Comparison of ENCODE assay signal across 5 worm cellular contexts in the genomic region with DNA sequence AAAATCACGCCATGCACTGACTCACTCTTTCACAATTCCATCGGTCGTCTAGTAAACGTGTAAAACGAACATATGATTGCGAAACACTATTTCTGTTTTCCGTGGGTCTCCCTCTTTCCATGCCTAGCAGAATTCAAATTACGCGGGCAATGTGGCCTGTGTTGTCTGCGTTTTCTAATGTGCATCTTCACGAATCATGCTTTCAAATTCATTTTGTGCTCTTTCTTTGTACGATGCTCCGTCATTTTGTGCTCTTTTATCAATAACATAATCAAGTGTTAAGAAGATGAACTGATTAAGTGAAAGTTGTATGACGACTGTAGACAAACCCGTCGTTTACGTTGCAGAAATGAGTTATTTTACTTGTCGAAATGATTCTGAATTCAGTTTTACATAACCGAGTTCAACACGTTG.
TF ChIP-seq lines count a peak whose summit lies in the region.

No protein-coding gene starts in this region.

TF ChIP-seq in whole organism, L1 larva, 84 proteins besides CTCF, POLR2A, EP300 and RAD21 (continued from another document):
- TF ChIP-seq isw-1 (GFP tag; IDR thresholded peaks at IDR 0.05; lab: Robert Waterston, UW): peak; percentile 17; the same call in 1 of the 2 replicates
- peak; percentile 82 for TF ChIP-seq skn-1 (tag; optimal IDR thresholded peaks at IDR 0.05; lab: Kevin White, UChicago)
- TF ChIP-seq swsn-7 (tag; optimal IDR thresholded peaks at IDR 0.05; lab: Kevin White, UChicago): peak; percentile 3
- peak in 1 of 2 experiments; percentile 47 for TF ChIP-seq lsy-2 (tag; optimal IDR thresholded peaks at IDR 0.05; lab: Kevin White, UChicago)
- no peak for TF ChIP-seq rnt-1 (tag; optimal IDR thresholded peaks at IDR 0.05; lab: Kevin White, UChicago)
- no peak for TF ChIP-seq nhr-47 (tag; optimal IDR thresholded peaks at IDR 0.05; lab: Kevin White, UChicago)
- TF ChIP-seq lin-14 (GFP tag; optimal IDR thresholded peaks at IDR 0.05; lab: Kevin White, UChicago): peak; percentile 68
- peak; percentile 45 for TF ChIP-seq mep-1 (tag; optimal IDR thresholded peaks at IDR 0.05; lab: Kevin White, UChicago)
- no peak for TF ChIP-seq fos-1 (tag; optimal IDR thresholded peaks at IDR 0.05; lab: Kevin White, UChicago)
- peak; percentile 16 for TF ChIP-seq nhr-20 (tag; optimal IDR thresholded peaks at IDR 0.05; lab: Kevin White, UChicago)
- TF ChIP-seq efl-1 (optimal IDR thresholded peaks at IDR 0.05; lab: Kevin White, UChicago): peak; percentile 37 to 54
- peak; percentile 62 to 92 for TF ChIP-seq efl-1 (GFP tag; optimal IDR thresholded peaks at IDR 0.05 in 1 of 2; lab: Kevin White, UChicago)
- TF ChIP-seq elt-2 (tag; optimal IDR thresholded peaks at IDR 0.05; lab: Kevin White, UChicago): peak; percentile 83
- TF ChIP-seq nhr-84 (tag; optimal IDR thresholded peaks at IDR 0.05; lab: Kevin White, UChicago): no peak
- TF ChIP-seq dpl-1 (GFP tag; optimal IDR thresholded peaks at IDR 0.05; lab: Kevin White, UChicago): peak; percentile 39 to 66 (median 52)
- peak; percentile 10 for TF ChIP-seq jun-1 (tag; optimal IDR thresholded peaks at IDR 0.05; lab: Kevin White, UChicago)
- TF ChIP-seq xbp-1 (tag; optimal IDR thresholded peaks at IDR 0.05; lab: Kevin White, UChicago): peak; percentile 77
- peak in 1 of 3 experiments; percentile 57 for TF ChIP-seq ceh-82 (tag; optimal IDR thresholded peaks at IDR 0.05; lab: Kevin White, UChicago)
- peak; percentile 53 for TF ChIP-seq blmp-1 (tag; optimal IDR thresholded peaks at IDR 0.05; lab: Kevin White, UChicago)
- no peak for TF ChIP-seq pag-3 (tag; optimal IDR thresholded peaks at IDR 0.05; lab: Kevin White, UChicago; ENCODE audit: borderline replicate concordance, insufficient read depth)
- TF ChIP-seq unc-130 (tag; optimal IDR thresholded peaks at IDR 0.05; lab: Kevin White, UChicago): no peak
- TF ChIP-seq egl-27 (tag; optimal IDR thresholded peaks at IDR 0.05; lab: Kevin White, UChicago): peak in 1 of 2 experiments; percentile 23
- TF ChIP-seq nhr-28 (tag; optimal IDR thresholded peaks at IDR 0.05; lab: Kevin White, UChicago): no peak
TF ChIP-seq in whole organism, L1 larva: peak in this region for 22.

TF ChIP-seq in whole organism, L2 larva, 48 proteins besides CTCF, POLR2A, EP300 and RAD21 (continued from another document):
- TF ChIP-seq nhr-77 (tag; optimal IDR thresholded peaks at IDR 0.05; lab: Kevin White, UChicago) (no peak), nhr-129 (tag; optimal IDR thresholded peaks at IDR 0.05; lab: Kevin White, UChicago) (peak; percentile 76), peb-1 (tag; optimal IDR thresholded peaks at IDR 0.05; lab: Kevin White, UChicago) (no peak), F13H6.1 (tag; optimal IDR thresholded peaks at IDR 0.05; lab: Kevin White, UChicago) (peak; percentile 51), unc-39 (tag; optimal IDR thresholded peaks at IDR 0.05; lab: Kevin White, UChicago) (no peak), unc-55 (GFP tag; optimal IDR thresholded peaks at IDR 0.05; lab: Kevin White, UChicago) (peak; percentile 57), mdl-1 (tag; optimal IDR thresholded peaks at IDR 0.05; lab: Kevin White, UChicago) (peak in 1 of 2 experiments; percentile 21), fos-1 (tag; optimal IDR thresholded peaks at IDR 0.05; lab: Kevin White, UChicago) (peak; percentile 95), sma-9 (GFP tag; optimal IDR thresholded peaks at IDR 0.05; lab: Kevin White, UChicago) (peak; percentile 73), sma-9 (tag; optimal IDR thresholded peaks at IDR 0.05; lab: Kevin White, UChicago) (no peak), zag-1 (tag; optimal IDR thresholded peaks at IDR 0.05; lab: Kevin White, UChicago) (no peak)

TF ChIP-seq in whole organism, L3 larva, 47 proteins besides CTCF, POLR2A, EP300 and RAD21 (continued from another document):
- TF ChIP-seq ceh-28 (tag; optimal IDR thresholded peaks at IDR 0.05; lab: Kevin White, UChicago) (peak; percentile 38), nhr-28 (tag; optimal IDR thresholded peaks at IDR 0.05; lab: Kevin White, UChicago) (no peak), lin-15B (tag; optimal IDR thresholded peaks at IDR 0.05; lab: Kevin White, UChicago) (peak; percentile 42), nfya-1 (tag; optimal IDR thresholded peaks at IDR 0.05; lab: Kevin White, UChicago; ENCODE audit: insufficient read depth) (peak; percentile 50), nhr-25 (tag; optimal IDR thresholded peaks at IDR 0.05; lab: Kevin White, UChicago) (no peak), aly-2 (tag; optimal IDR thresholded peaks at IDR 0.05; lab: Kevin White, UChicago) (no peak), ama-1 (optimal IDR thresholded peaks at IDR 0.05; lab: Kevin White, UChicago) (no peak), nhr-23 (tag; optimal IDR thresholded peaks at IDR 0.05; lab: Kevin White, UChicago) (no peak), ceh-9 (tag; optimal IDR thresholded peaks at IDR 0.05; lab: Kevin White, UChicago) (no peak), elt-1 (tag; optimal IDR thresholded peaks at IDR 0.05; lab: Kevin White, UChicago) (no peak), nhr-43 (tag; optimal IDR thresholded peaks at IDR 0.05; lab: Kevin White, UChicago; ENCODE audit: poor library complexity, severe bottlenecking) (no peak), daf-12 (tag; optimal IDR thresholded peaks at IDR 0.05; lab: Kevin White, UChicago) (no peak), ztf-11 (tag; optimal IDR thresholded peaks at IDR 0.05; lab: Kevin White, UChicago) (no peak), elt-2 (tag; optimal IDR thresholded peaks at IDR 0.05; lab: Kevin White, UChicago) (peak; percentile 97), sea-2 (GFP tag; optimal IDR thresholded peaks at IDR 0.05; lab: Kevin White, UChicago) (no peak), ceh-16 (tag; optimal IDR thresholded peaks at IDR 0.05; lab: Kevin White, UChicago) (no peak), nhr-12 (tag; optimal IDR thresholded peaks at IDR 0.05; lab: Kevin White, UChicago) (no peak), nhr-11 (tag; optimal IDR thresholded peaks at IDR 0.05; lab: Kevin White, UChicago) (no peak), R02D3.7 (tag; optimal IDR thresholded peaks at IDR 0.05; lab: Kevin White, UChicago) (no peak), egl-27 (tag; optimal IDR thresholded peaks at IDR 0.05; lab: Kevin White, UChicago) (no peak), lin-39 (tag; optimal IDR thresholded peaks at IDR 0.05; lab: Kevin White, UChicago) (peak; percentile 5), fkh-2 (tag; optimal IDR thresholded peaks at IDR 0.05; lab: Kevin White, UChicago) (no peak), pha-4 (tag; optimal IDR thresholded peaks at IDR 0.05; lab: Kevin White, UChicago) (peak; percentile 70), nhr-237 (tag; optimal IDR thresholded peaks at IDR 0.05; lab: Kevin White, UChicago) (no peak), snpc-4 (tag; optimal IDR thresholded peaks at IDR 0.05; lab: Kevin White, UChicago) (peak; percentile 37), mdl-1 (tag; optimal IDR thresholded peaks at IDR 0.05; lab: Kevin White, UChicago) (peak; percentile 58), pqm-1 (tag; optimal IDR thresholded peaks at IDR 0.05; lab: Kevin White, UChicago) (peak; percentile 97), unc-62 (GFP tag; optimal IDR thresholded peaks at IDR 0.05; lab: Kevin White, UChicago) (no peak), skn-1 (tag; optimal IDR thresholded peaks at IDR 0.05; lab: Kevin White, UChicago) (peak; percentile 72), fkh-10 (GFP tag; optimal IDR thresholded peaks at IDR 0.05; lab: Kevin White, UChicago) (no peak), fos-1 (tag; optimal IDR thresholded peaks at IDR 0.05; lab: Kevin White, UChicago) (peak; percentile 18), lsy-12 (tag; optimal IDR thresholded peaks at IDR 0.05; lab: Kevin White, UChicago) (peak; percentile 27), mml-1 (tag; optimal IDR thresholded peaks at IDR 0.05; lab: Kevin White, UChicago) (no peak)

TF ChIP-seq in whole organism, L4 larva, 104 proteins besides CTCF, POLR2A, EP300 and RAD21 (continued from another document):
- TF ChIP-seq unc-62 (GFP tag; optimal IDR thresholded peaks at IDR 0.05 in 1 of 2; lab: Kevin White, UChicago) (peak in 1 of 2 experiments; percentile 38), unc-62 (tag; optimal IDR thresholded peaks at IDR 0.05; lab: Kevin White, UChicago) (no peak), lin-13 (GFP tag; optimal IDR thresholded peaks at IDR 0.05; lab: Kevin White, UChicago) (peak; percentile 49), F44E2.7 (GFP tag; IDR thresholded peaks at IDR 0.05; lab: Robert Waterston, UW) (no peak), ctbp-1 (GFP tag; IDR thresholded peaks at IDR 0.05; lab: Robert Waterston, UW) (no peak), nhr-77 (tag; optimal IDR thresholded peaks at IDR 0.05; lab: Kevin White, UChicago) (peak; percentile 2), rbr-2 (tag; optimal IDR thresholded peaks at IDR 0.05; lab: Kevin White, UChicago) (peak; percentile 19), lin-38 (GFP tag; IDR thresholded peaks at IDR 0.05; lab: Robert Waterston, UW) (peak; percentile 26), aly-2 (tag; optimal IDR thresholded peaks at IDR 0.05; lab: Kevin White, UChicago) (no peak), mep-1 (tag; optimal IDR thresholded peaks at IDR 0.05; lab: Kevin White, UChicago) (peak; percentile 66), T20F7.1 (GFP tag; optimal IDR thresholded peaks at IDR 0.05; lab: Kevin White, UChicago) (peak; percentile 63), hif-1 (tag; optimal IDR thresholded peaks at IDR 0.05; lab: Kevin White, UChicago) (peak in 1 of 2 experiments; percentile 63), dve-1 (tag; optimal IDR thresholded peaks at IDR 0.05; lab: Kevin White, UChicago; ENCODE audit: insufficient read depth) (peak; percentile 72), saeg-2 (GFP tag; IDR thresholded peaks at IDR 0.05; lab: Robert Waterston, UW) (peak; percentile 58; the same call in 1 of the 2 replicates), mes-2 (tag; optimal IDR thresholded peaks at IDR 0.05; lab: Kevin White, UChicago; ENCODE audit: poor library complexity, severe bottlenecking) (peak; percentile 63), nhr-28 (tag; optimal IDR thresholded peaks at IDR 0.05; lab: Kevin White, UChicago) (peak; percentile 87), gei-8 (GFP tag; optimal IDR thresholded peaks at IDR 0.05; lab: Kevin White, UChicago) (peak; percentile 53), php-3 (GFP tag; IDR thresholded peaks at IDR 0.05; lab: Robert Waterston, UW) (peak; percentile 52), hmg-1.1 (GFP tag; IDR thresholded peaks at IDR 0.05; lab: Robert Waterston, UW) (peak; percentile 8; the same call in 1 of the 2 replicates), nhr-76 (tag; optimal IDR thresholded peaks at IDR 0.05; lab: Kevin White, UChicago) (no peak), nhr-102 (tag; optimal IDR thresholded peaks at IDR 0.05; lab: Kevin White, UChicago) (peak; percentile 77), dpl-1 (GFP tag; optimal IDR thresholded peaks at IDR 0.05; lab: Kevin White, UChicago) (peak; percentile 69), mxl-3 (GFP tag; optimal IDR thresholded peaks at IDR 0.05; lab: Kevin White, UChicago) (peak; percentile 67), nhr-11 (tag; optimal IDR thresholded peaks at IDR 0.05; lab: Kevin White, UChicago) (peak; percentile 35), F26F4.8 (GFP tag; conservative IDR thresholded peaks at IDR 0.05; lab: Robert Waterston, UW) (no peak), nhr-6 (tag; optimal IDR thresholded peaks at IDR 0.05; lab: Kevin White, UChicago) (peak; percentile 58), pha-4 (GFP tag; IDR thresholded peaks at IDR 0.05; lab: Robert Waterston, UW) (no peak), pha-4 (tag; optimal IDR thresholded peaks at IDR 0.05; lab: Kevin White, UChicago) (peak; percentile 9), hlh-11 (tag; optimal IDR thresholded peaks at IDR 0.05; lab: Kevin White, UChicago) (peak; percentile 89), T26A8.4 (GFP tag; IDR thresholded peaks at IDR 0.05; lab: Robert Waterston, UW) (no peak), hlh-30 (tag; optimal IDR thresholded peaks at IDR 0.05; lab: Kevin White, UChicago; ENCODE audit: insufficient read depth) (peak; percentile 68)

TF ChIP-seq in whole organism, young adult, 124 proteins besides CTCF, POLR2A, EP300 and RAD21 (continued from another document):
- TF ChIP-seq nfyb-1 (GFP tag; IDR thresholded peaks at IDR 0.05; lab: Robert Waterston, UW) (0 out of 2 replicates have a peak, but pooled peaks have one; percentile 55), T26A5.8 (tag; optimal IDR thresholded peaks at IDR 0.05; lab: Kevin White, UChicago) (no peak), repo-1 (tag; optimal IDR thresholded peaks at IDR 0.05; lab: Kevin White, UChicago) (no peak), unc-62 (GFP tag; optimal IDR thresholded peaks at IDR 0.05; lab: Kevin White, UChicago) (no peak), rpc-1 (optimal IDR thresholded peaks at IDR 0.05; lab: Kevin White, UChicago) (no peak), rpc-1 (tag; optimal IDR thresholded peaks at IDR 0.05; lab: Kevin White, UChicago) (no peak), lin-26 (GFP tag; IDR thresholded peaks at IDR 0.05; lab: Robert Waterston, UW) (no peak), Y53G8AR.9 (GFP tag; conservative IDR thresholded peaks at IDR 0.05; lab: Robert Waterston, UW) (no peak), lin-40 (tag; optimal IDR thresholded peaks at IDR 0.05; lab: Kevin White, UChicago) (peak; percentile 15), dpff-1 (tag; optimal IDR thresholded peaks at IDR 0.05; lab: Kevin White, UChicago) (no peak), ets-4 (GFP tag; optimal IDR thresholded peaks at IDR 0.05; lab: Kevin White, UChicago) (peak; percentile 87), nhr-179 (tag; optimal IDR thresholded peaks at IDR 0.05; lab: Kevin White, UChicago) (no peak), lin-35 (GFP tag; optimal IDR thresholded peaks at IDR 0.05; lab: Kevin White, UChicago) (peak in 1 of 3 experiments; percentile 54), nhr-90 (tag; optimal IDR thresholded peaks at IDR 0.05; lab: Kevin White, UChicago) (peak; percentile 1), egl-18 (GFP tag; IDR thresholded peaks at IDR 0.05; lab: Robert Waterston, UW) (no peak), let-607 (tag; optimal IDR thresholded peaks at IDR 0.05; lab: Kevin White, UChicago) (peak; percentile 68 to 75), F10E7.11 (tag; optimal IDR thresholded peaks at IDR 0.05; lab: Kevin White, UChicago) (no peak), akir-1 (GFP tag; optimal IDR thresholded peaks at IDR 0.05; lab: Kevin White, UChicago) (no peak), madf-3 (GFP tag; IDR thresholded peaks at IDR 0.05; lab: Robert Waterston, UW) (no peak), pha-4 (tag; optimal IDR thresholded peaks at IDR 0.05; lab: Kevin White, UChicago) (peak; percentile 73), lir-1 (GFP tag; conservative IDR thresholded peaks at IDR 0.05; lab: Robert Waterston, UW) (no peak), C06A6.2 (GFP tag; conservative IDR thresholded peaks at IDR 0.05; lab: Robert Waterston, UW) (no peak), Y56A3A.18 (GFP tag; IDR thresholded peaks at IDR 0.05; lab: Robert Waterston, UW) (no peak), tbp1 (GFP tag; optimal IDR thresholded peaks at IDR 0.05; lab: Kevin White, UChicago) (no peak), ceh-91 (GFP tag; IDR thresholded peaks at IDR 0.05; lab: Robert Waterston, UW) (no peak), F23B12.7 (tag; optimal IDR thresholded peaks at IDR 0.05; lab: Kevin White, UChicago; ENCODE audit: insufficient read depth) (peak; percentile 28), athp-1 (tag; optimal IDR thresholded peaks at IDR 0.05; lab: Kevin White, UChicago) (no peak), efl-1 (GFP tag; optimal IDR thresholded peaks at IDR 0.05; lab: Kevin White, UChicago) (peak; percentile 1), ekl-4 (GFP tag; IDR thresholded peaks at IDR 0.05; lab: Robert Waterston, UW) (no peak), snpc-3.4 (tag; optimal IDR thresholded peaks at IDR 0.05; lab: Kevin White, UChicago) (no peak), nfya-1 (tag; optimal IDR thresholded peaks at IDR 0.05; lab: Kevin White, UChicago; ENCODE audit: borderline replicate concordance, insufficient read depth) (no peak), nfya-2 (GFP tag; IDR thresholded peaks at IDR 0.05; lab: Robert Waterston, UW) (no peak), ceh-79 (tag; optimal IDR thresholded peaks at IDR 0.05; lab: Kevin White, UChicago) (no peak), tlf-1 (GFP tag; optimal IDR thresholded peaks at IDR 0.05; lab: Kevin White, UChicago) (no peak), somi-1 (GFP tag; optimal IDR thresholded peaks at IDR 0.05; lab: Kevin White, UChicago) (no peak)
